Fruit fly (Drosophila melanogaster): ENCODE results near the gene Mst36Fa.

Gene Mst36Fa

DNA sequence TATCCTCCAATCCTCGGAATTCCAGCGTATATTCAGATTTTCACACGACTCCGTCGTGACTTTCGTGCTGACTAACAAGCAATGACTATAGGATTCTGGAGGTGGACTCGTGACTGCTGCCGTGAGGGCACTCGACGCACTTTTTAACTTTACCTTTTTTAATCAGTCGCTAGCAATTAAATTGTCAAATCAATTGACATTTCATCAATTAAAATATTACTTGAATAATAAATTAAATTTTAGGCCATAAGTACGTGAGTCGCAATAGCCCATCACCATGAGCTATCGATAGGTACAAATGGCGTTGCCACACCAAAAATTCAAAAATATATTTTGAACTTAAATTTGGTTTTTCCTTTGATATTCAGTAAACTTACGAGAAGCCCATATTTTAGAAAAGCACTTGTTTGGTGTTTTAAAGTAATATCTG is 28.8 kb upstream of the Mst36Fa start, which contains the start of gene Jwa (continued):
- TF ChIP-seq CG11456 (GFP tag; IDR thresholded peaks at IDR 0.05): peak; percentile 90
- TF ChIP-seq HHEX (GFP tag; optimal IDR thresholded peaks at IDR 0.05): peak; percentile 67
- TF ChIP-seq knrl (GFP tag; IDR thresholded peaks at IDR 0.05; ENCODE audit: partially characterized antibody): peak; percentile 100
- TF ChIP-seq CG14014 (GFP tag; IDR thresholded peaks at IDR 0.05): peak; percentile 89
- peak; percentile 85 for TF ChIP-seq CG32767 (GFP tag; IDR thresholded peaks at IDR 0.05)
- peak; percentile 91 for TF ChIP-seq Oli (tag; optimal IDR thresholded peaks at IDR 0.05)
- peak; percentile 77 for TF ChIP-seq zen (tag; optimal IDR thresholded peaks at IDR 0.05)
- peak; percentile 76; the same call in 2 of the 3 replicates for TF ChIP-seq sr (GFP tag; IDR thresholded peaks at IDR 0.05)
- TF ChIP-seq CG11093 (GFP tag; IDR thresholded peaks at IDR 0.05): peak; percentile 78; the same call in 2 of the 3 replicates
- peak; percentile 93 for TF ChIP-seq Xbp1 (GFP tag; optimal IDR thresholded peaks at IDR 0.05)
- TF ChIP-seq seq (GFP tag; IDR thresholded peaks at IDR 0.05): peak; percentile 83
- TF ChIP-seq Dp (GFP tag; optimal IDR thresholded peaks at IDR 0.05): peak; percentile 83
- peak; percentile 98 for TF ChIP-seq Hsf (GFP tag; optimal IDR thresholded peaks at IDR 0.05)
- peak; percentile 96 for TF ChIP-seq HLH54F (GFP tag; optimal IDR thresholded peaks at IDR 0.05)
- peak; percentile 84 for TF ChIP-seq CG1647 (GFP tag; optimal IDR thresholded peaks at IDR 0.05)
- TF ChIP-seq NFAT (GFP tag; IDR thresholded peaks at IDR 0.05): peak; percentile 92
- peak; percentile 21 for TF ChIP-seq CG8281 (tag; optimal IDR thresholded peaks at IDR 0.05)
- peak; percentile 82 for TF ChIP-seq Hand (GFP tag; optimal IDR thresholded peaks at IDR 0.05)
- TF ChIP-seq Gug (GFP tag; IDR thresholded peaks at IDR 0.05): peak; percentile 94
- TF ChIP-seq so (GFP tag; IDR thresholded peaks at IDR 0.05): peak; percentile 84; the same call in 2 of the 3 replicates
- TF ChIP-seq Vsx1 (GFP tag; optimal IDR thresholded peaks at IDR 0.05): peak; percentile 81
- peak; percentile 85 for TF ChIP-seq klu (GFP tag; IDR thresholded peaks at IDR 0.05)
- peak; percentile 95 for TF ChIP-seq tio (GFP tag; optimal IDR thresholded peaks at IDR 0.05)
- peak; percentile 87 for TF ChIP-seq CG34376 (GFP tag; optimal IDR thresholded peaks at IDR 0.05)
- peak; percentile 91 for TF ChIP-seq gcm (GFP tag; optimal IDR thresholded peaks at IDR 0.05)
- no peak for TF ChIP-seq abd-A (tag; optimal IDR thresholded peaks at IDR 0.05)
- TF ChIP-seq CG9437 (GFP tag; optimal IDR thresholded peaks at IDR 0.05): peak; percentile 84
- peak; percentile 88 for TF ChIP-seq salm (tag; optimal IDR thresholded peaks at IDR 0.05)
- peak in 1 of 2 experiments; percentile 46 for TF ChIP-seq insv (GFP tag; optimal IDR thresholded peaks at IDR 0.05)
- peak; percentile 95 for TF ChIP-seq chn (GFP tag; optimal IDR thresholded peaks at IDR 0.05)
- TF ChIP-seq Fer2 (tag; optimal IDR thresholded peaks at IDR 0.05): peak; percentile 70
- peak; percentile 91 for TF ChIP-seq Aef1 (GFP tag; IDR thresholded peaks at IDR 0.05)
- peak; percentile 52 for TF ChIP-seq CG10431 (GFP tag; optimal IDR thresholded peaks at IDR 0.05)
- TF ChIP-seq zfh1 (GFP tag; IDR thresholded peaks at IDR 0.05): peak; percentile 92
- peak; percentile 97 for TF ChIP-seq CG16815 (GFP tag; optimal IDR thresholded peaks at IDR 0.05)
- TF ChIP-seq ap (GFP tag; IDR thresholded peaks at IDR 0.05): peak; percentile 94
- no peak for TF ChIP-seq Kr (GFP tag; optimal IDR thresholded peaks at IDR 0.05)
- TF ChIP-seq Nf-YA (GFP tag; IDR thresholded peaks at IDR 0.05): peak; percentile 67
- peak; percentile 65 for TF ChIP-seq CG6854 (GFP tag; optimal IDR thresholded peaks at IDR 0.05)
- TF ChIP-seq kay (GFP tag; optimal IDR thresholded peaks at IDR 0.05): peak; percentile 89
- TF ChIP-seq croc (GFP tag; conservative IDR thresholded peaks at IDR 0.05): peak; percentile 87
- peak; percentile 53 for TF ChIP-seq CG10147 (GFP tag; optimal IDR thresholded peaks at IDR 0.05)
- TF ChIP-seq Trl (optimal IDR thresholded peaks at IDR 0.05): no peak
- TF ChIP-seq Trl (GFP tag; optimal IDR thresholded peaks at IDR 0.05): peak; percentile 89
- TF ChIP-seq Camta (GFP tag; optimal IDR thresholded peaks at IDR 0.05): peak; percentile 89
- TF ChIP-seq B-H1 (GFP tag; IDR thresholded peaks at IDR 0.05): peak; percentile 80
- peak; percentile 91 for TF ChIP-seq CG7556 (GFP tag; optimal IDR thresholded peaks at IDR 0.05)
- TF ChIP-seq CG4820 (GFP tag; optimal IDR thresholded peaks at IDR 0.05): peak; percentile 74
- TF ChIP-seq CG18599 (GFP tag; optimal IDR thresholded peaks at IDR 0.05): peak; percentile 78
- TF ChIP-seq bowl (GFP tag; IDR thresholded peaks at IDR 0.05): peak; percentile 90
- TF ChIP-seq Hmx (GFP tag; optimal IDR thresholded peaks at IDR 0.05): peak; percentile 81

Data from whole organism, embryonic.